Worm (Caenorhabditis elegans) whole organism, young adult: ENCODE measurements around the gene F27D9.2.

ENCODE experiments used
- F10E7.11 ChIP-seq: sonication (generic microtip); optimal IDR thresholded peaks from 2 replicates; lab custom pipeline; 2017; ENCODE audit warnings: mild to moderate bottlenecking, missing genetic modification characterization, moderate library complexity, missing compliant biosample characterization
- fkh-3 ChIP-seq: sonication (generic microtip); optimal IDR thresholded peaks from 2 replicates; lab custom pipeline; 2016; ENCODE audit warnings: mild to moderate bottlenecking, missing genetic modification characterization, missing compliant biosample characterization
- sdz-38 ChIP-seq: sonication (generic microtip); optimal IDR thresholded peaks from 2 replicates; lab custom pipeline; 2016; ENCODE audit warnings: missing genotype, missing genetic modification characterization, missing compliant biosample characterization

The F27D9.2 gene

ce11 chrX:7725615-7726014, 52.8 kb downstream of the F27D9.2 start, which contains the start of gene spp-14 (continued):
- no peak for TF ChIP-seq fkh-3 (tag; lab: Kevin White, UChicago)
- TF ChIP-seq sdz-38 (tag; lab: Kevin White, UChicago), result no peak
- TF ChIP-seq F10E7.11 (tag; lab: Kevin White, UChicago), result no peak
